Worm (Caenorhabditis elegans): Measurements from ENCODE around the gene sri-45.

DNA sequence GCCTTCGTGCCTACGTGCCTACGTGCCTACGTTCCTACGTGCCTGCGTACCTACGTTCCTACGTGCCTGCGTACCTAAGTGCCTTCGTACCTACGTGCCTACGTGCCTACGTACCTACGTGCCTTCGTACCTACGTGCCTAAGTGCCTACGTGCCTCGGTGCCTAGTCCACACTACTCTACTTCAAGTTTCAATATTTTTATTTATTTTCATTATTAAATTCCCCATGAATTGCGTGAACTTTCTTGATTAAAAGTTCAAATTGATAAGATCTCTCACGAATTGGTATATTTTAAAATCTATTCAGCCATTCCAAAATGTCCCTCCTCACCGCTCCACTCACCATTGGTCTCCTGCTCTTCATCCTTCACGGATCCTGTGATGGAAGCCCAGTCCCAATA lies 12.5 kb upstream of the sri-45 start, which contains the start of gene Y39F10C.3:
- TF ChIP-seq tbx-2 (tag; optimal IDR thresholded peaks at IDR 0.05) = no peak
- TF ChIP-seq fkh-2 (tag; optimal IDR thresholded peaks at IDR 0.05) = no peak
- TF ChIP-seq pqm-1 (tag; optimal IDR thresholded peaks at IDR 0.05) = no peak
- no peak for TF ChIP-seq skn-1 (tag; optimal IDR thresholded peaks at IDR 0.05)
